Worm (Caenorhabditis elegans) whole organism, L2 larva: Measurements from ENCODE around the gene dcap-2.

ENCODE experiments used
- C34F6.9 ChIP-seq: fragments of 150-350 bp; optimal IDR thresholded peaks from 2 replicates; lab custom pipeline; 2014; ENCODE audit warnings: missing biosample characterization, missing genetic modification characterization
- F13H6.1 ChIP-seq: sonication (generic microtip); optimal IDR thresholded peaks from 2 replicates; lab custom pipeline; 2016; ENCODE audit warnings: missing genetic modification characterization, missing compliant biosample characterization
- R02D3.7 ChIP-seq: fragments of 150-350 bp; optimal IDR thresholded peaks from 2 replicates; lab custom pipeline; 2014; ENCODE audit warnings: missing biosample characterization, missing genetic modification characterization
- Y55F3AM.14 ChIP-seq: fragments of 200-800 bp; sonication (Bioruptor generic); optimal IDR thresholded peaks from 2 replicates; lab custom pipeline; 2018; ENCODE audit warnings: mild to moderate bottlenecking, missing genetic modification characterization, missing compliant biosample characterization
- ZK546.5 ChIP-seq: sonication (generic microtip); optimal IDR thresholded peaks from 2 replicates; lab custom pipeline; 2017; ENCODE audit warnings: missing biosample characterization, missing genetic modification characterization
- aly-2 ChIP-seq: fragments of 150-350 bp; optimal IDR thresholded peaks from 2 replicates; lab custom pipeline; 2014; ENCODE audit warnings: missing biosample characterization, missing genetic modification characterization
- ama-1 ChIP-seq: fragments of 150-350 bp; optimal IDR thresholded peaks from 2 replicates; lab custom pipeline; 2018; ENCODE audit warnings: inconsistent platforms
- ceh-16 ChIP-seq: fragments of 150-350 bp; optimal IDR thresholded peaks from 2 replicates; lab custom pipeline; 2014; ENCODE audit warnings: missing biosample characterization, missing genetic modification characterization
- crh-2 ChIP-seq: sonication (generic microtip); optimal IDR thresholded peaks from 2 replicates; lab custom pipeline; 2017; ENCODE audit warnings: missing biosample characterization, missing genetic modification characterization
- dmd-4 ChIP-seq: sonication (generic microtip); optimal IDR thresholded peaks from 2 replicates; lab custom pipeline; 2017; ENCODE audit warnings: missing biosample characterization, missing genetic modification characterization
- egl-27 ChIP-seq: sonication (generic microtip); optimal IDR thresholded peaks from 3 replicates; lab custom pipeline; 2017; ENCODE audit warnings: missing biosample characterization, missing genetic modification reagents, missing genetic modification characterization
- elt-1 ChIP-seq: fragments of 150-350 bp; optimal IDR thresholded peaks from 2 replicates; lab custom pipeline; 2014; ENCODE audit warnings: missing biosample characterization, missing genetic modification characterization
- elt-3 ChIP-seq: sonication (generic microtip); optimal IDR thresholded peaks from 2 replicates; lab custom pipeline; 2017; ENCODE audit warnings: missing biosample characterization, missing genetic modification characterization
- gmeb-1 ChIP-seq: fragments of 150-350 bp; optimal IDR thresholded peaks from 2 replicates; lab custom pipeline; 2014; ENCODE audit warnings: missing biosample characterization, missing genetic modification characterization
- lin-13 ChIP-seq: fragments of 150-350 bp; optimal IDR thresholded peaks from 2 replicates; lab custom pipeline; 2014; ENCODE audit warnings: missing biosample characterization, missing genetic modification reagents, missing genetic modification characterization
- lsy-2 ChIP-seq, 2 experiments: fragments of 150-350 bp in 1 of 2; sonication (generic microtip) in 1 of 2; optimal IDR thresholded peaks; 2 replicates each; lab custom pipeline; 2014 to 2017; ENCODE audit warnings: missing biosample characterization in 2 of 2, missing genetic modification characterization in 2 of 2
- mbf-1 ChIP-seq: sonication (generic microtip); optimal IDR thresholded peaks from 2 replicates; lab custom pipeline; 2017; ENCODE audit warnings: missing biosample characterization, missing genetic modification characterization
- nhr-10 ChIP-seq: sonication (generic microtip); optimal IDR thresholded peaks from 2 replicates; lab custom pipeline; 2017; ENCODE audit warnings: missing biosample characterization, missing genetic modification characterization
- nhr-11 ChIP-seq: fragments of 150-350 bp; optimal IDR thresholded peaks from 2 replicates; lab custom pipeline; 2014; ENCODE audit warnings: missing biosample characterization, missing genetic modification characterization
- nhr-129 ChIP-seq: fragments of 150-350 bp; optimal IDR thresholded peaks from 2 replicates; lab custom pipeline; 2014; ENCODE audit warnings: missing biosample characterization, missing genetic modification characterization
- nhr-23 ChIP-seq: fragments of 150-350 bp; optimal IDR thresholded peaks from 2 replicates; lab custom pipeline; 2014; ENCODE audit warnings: missing biosample characterization, missing genetic modification reagents, missing genetic modification characterization
- nhr-237 ChIP-seq: fragments of 150-350 bp; optimal IDR thresholded peaks from 2 replicates; lab custom pipeline; 2014; ENCODE audit warnings: missing biosample characterization, missing genetic modification characterization
- nhr-77 ChIP-seq: fragments of 150-350 bp; optimal IDR thresholded peaks from 2 replicates; lab custom pipeline; 2014; ENCODE audit warnings: missing biosample characterization, missing genetic modification characterization
- peb-1 ChIP-seq: fragments of 150-350 bp; optimal IDR thresholded peaks from 2 replicates; lab custom pipeline; 2014; ENCODE audit warnings: missing biosample characterization, missing genetic modification characterization
- sem-4 ChIP-seq: fragments of 150-350 bp; optimal IDR thresholded peaks from 2 replicates; lab custom pipeline; 2014; ENCODE audit warnings: missing biosample characterization, missing genetic modification reagents, missing genetic modification characterization
- skn-1 ChIP-seq: sonication (generic microtip); optimal IDR thresholded peaks from 2 replicates; lab custom pipeline; 2017; ENCODE audit warnings: missing biosample characterization, missing genetic modification characterization
- sma-3 ChIP-seq: sonication (generic microtip); optimal IDR thresholded peaks from 2 replicates; lab custom pipeline; 2016; ENCODE audit warnings: missing genetic modification reagents, missing genetic modification characterization, missing compliant biosample characterization
- sma-9 ChIP-seq, 2 experiments: fragments of 150-350 bp in 1 of 2; sonication (generic microtip) in 1 of 2; optimal IDR thresholded peaks; 2 replicates each; lab custom pipeline; 2014 to 2016; ENCODE audit warnings: missing genetic modification characterization in 2 of 2, mild to moderate bottlenecking in 1 of 2, missing biosample characterization in 1 of 2, missing compliant biosample characterization in 1 of 2, missing genetic modification reagents in 1 of 2, moderate library complexity in 1 of 2
- snpc-4 ChIP-seq: fragments of 150-350 bp; optimal IDR thresholded peaks from 2 replicates; lab custom pipeline; 2014; ENCODE audit warnings: missing biosample characterization, missing genetic modification characterization
- unc-39 ChIP-seq: fragments of 150-350 bp; optimal IDR thresholded peaks from 2 replicates; lab custom pipeline; 2014; ENCODE audit warnings: missing biosample characterization, missing genetic modification characterization
- unc-55 ChIP-seq: fragments of 150-350 bp; sonication (generic microtip); optimal IDR thresholded peaks from 3 replicates; lab custom pipeline; 2014; ENCODE audit warnings: missing biosample characterization, missing genetic modification reagents, missing genetic modification characterization
- zag-1 ChIP-seq: fragments of 150-350 bp; optimal IDR thresholded peaks from 2 replicates; lab custom pipeline; 2014; ENCODE audit warnings: missing biosample characterization, missing genetic modification characterization
- ztf-1 ChIP-seq: fragments of 200-800 bp; sonication (Bioruptor generic); conservative IDR thresholded peaks from 2 replicates; pipeline ENCODE4 v1.3.6; 2022; ENCODE audit warnings: missing genetic modification characterization, missing compliant biosample characterization
- ztf-11 ChIP-seq: sonication (generic microtip); optimal IDR thresholded peaks from 2 replicates; lab custom pipeline; 2017; ENCODE audit warnings: missing biosample characterization, missing genetic modification characterization
- ztf-4 ChIP-seq: fragments of 150-350 bp; optimal IDR thresholded peaks from 2 replicates; lab custom pipeline; 2014; ENCODE audit warnings: missing biosample characterization, missing genetic modification characterization

Gene dcap-2

ce11 chrIV:13521785-13522184, at the start of gene dcap-2:
dcap-2 (minus strand) TSS chrIV:13521870.
- TF ChIP-seq nhr-129 (tag; lab: Kevin White, UChicago) (peak; percentile 2), unc-55 (GFP tag; lab: Kevin White, UChicago) (peak; percentile 60), elt-3 (tag; lab: Kevin White, UChicago) (no peak), C34F6.9 (peak; percentile 57), Y55F3AM.14 (GFP tag; lab: Kevin White, UChicago) (no peak), lsy-2 (tag; optimal IDR thresholded peaks at IDR 0.05; lab: Kevin White, UChicago) (peak in 1 of 2 experiments; percentile 56), mbf-1 (no peak), crh-2 (peak; percentile 4)
- TF ChIP-seq, all 48 proteins: peak for 5

DNA sequence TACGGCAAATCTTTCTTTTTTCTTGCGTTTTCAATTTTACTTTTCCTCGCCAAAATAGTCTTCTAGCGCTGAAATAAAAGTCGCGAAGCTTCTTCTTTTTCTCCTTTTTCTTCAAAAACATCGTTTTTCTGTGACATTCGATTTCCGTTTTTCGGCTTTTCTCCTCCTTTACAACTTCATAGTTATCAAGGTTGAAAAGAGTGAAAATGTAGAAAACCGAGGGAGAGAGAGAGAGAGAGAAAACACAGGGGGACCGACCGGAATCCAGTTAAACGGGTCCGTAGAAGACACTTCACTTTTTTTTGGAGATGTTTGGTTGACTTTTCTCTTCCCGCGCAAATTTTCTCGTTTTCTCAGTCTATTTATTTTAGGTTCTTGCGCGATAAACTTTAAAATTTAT, 42.6 kb upstream of the dcap-2 start:
- TF ChIP-seq sma-3 (GFP tag; lab: Kevin White, UChicago) (no peak), nhr-77 (no peak), ama-1 (lab: Kevin White, UChicago) (no peak), dmd-4 (no peak), skn-1 (no peak), snpc-4 (no peak)

DNA sequence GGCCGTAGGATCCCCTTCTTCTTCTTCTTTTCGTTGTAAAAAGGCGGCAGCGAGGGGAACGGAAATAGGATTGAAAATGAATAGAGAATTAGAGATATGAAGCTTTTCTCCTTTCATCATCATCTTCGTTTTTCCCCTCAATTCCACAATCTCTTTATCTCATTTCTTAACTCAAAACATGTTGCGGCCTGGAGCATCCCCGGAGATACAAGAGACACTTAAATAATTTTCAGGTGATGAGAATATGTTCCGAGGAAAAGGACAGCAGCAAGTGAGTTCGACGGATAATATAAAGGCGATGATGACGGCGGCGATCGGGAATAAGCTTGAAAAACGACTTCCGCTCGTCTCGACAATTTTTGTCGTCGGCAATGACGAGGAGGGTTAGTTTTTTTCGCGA, 40.0 kb upstream of the dcap-2 start, which contains the start of the genes Y45F10B.13 and qui-1:
Gene Y45F10B.13 (minus strand): TSS at position 101 of the 400 bp plus-strand sequence.
Gene qui-1 (plus strand): TSS at position 233 of the 400 bp plus-strand sequence.
- no peak for TF ChIP-seq elt-1
- no peak for TF ChIP-seq F13H6.1 (tag; lab: Kevin White, UChicago)
- no peak for TF ChIP-seq zag-1 (tag; lab: Kevin White, UChicago)
- no peak for TF ChIP-seq nhr-10
- no peak for TF ChIP-seq peb-1
- TF ChIP-seq lin-13 (GFP tag; lab: Kevin White, UChicago), result no peak
- no peak for TF ChIP-seq ztf-4 (tag; lab: Kevin White, UChicago)
- TF ChIP-seq egl-27 (tag; lab: Kevin White, UChicago), result no peak
- TF ChIP-seq nhr-129 (tag; lab: Kevin White, UChicago), result peak; percentile 42

- TF ChIP-seq unc-39 (tag; lab: Kevin White, UChicago) (no peak), dmd-4 (no peak), nhr-11 (no peak), lin-13 (GFP tag; lab: Kevin White, UChicago) (no peak), ztf-11 (no peak)
These were observed 37.4 kb upstream of the dcap-2 start for ce11 chrIV:13559020-13559419.

ce11 chrIV:13557393-13557792, 35.7 kb upstream of the dcap-2 start:
- TF ChIP-seq ztf-1 (GFP tag; lab: Robert Waterston, UW), result no peak
- TF ChIP-seq nhr-129 (tag; lab: Kevin White, UChicago), result peak; percentile 58

- no peak for TF ChIP-seq nhr-23 (tag; lab: Kevin White, UChicago)
- TF ChIP-seq C34F6.9, result no peak
- no peak for TF ChIP-seq nhr-10
- TF ChIP-seq, all 48 proteins: peak for 0
These were observed 33.8 kb upstream of the dcap-2 start for ce11 chrIV:13555508-13555907.

DNA sequence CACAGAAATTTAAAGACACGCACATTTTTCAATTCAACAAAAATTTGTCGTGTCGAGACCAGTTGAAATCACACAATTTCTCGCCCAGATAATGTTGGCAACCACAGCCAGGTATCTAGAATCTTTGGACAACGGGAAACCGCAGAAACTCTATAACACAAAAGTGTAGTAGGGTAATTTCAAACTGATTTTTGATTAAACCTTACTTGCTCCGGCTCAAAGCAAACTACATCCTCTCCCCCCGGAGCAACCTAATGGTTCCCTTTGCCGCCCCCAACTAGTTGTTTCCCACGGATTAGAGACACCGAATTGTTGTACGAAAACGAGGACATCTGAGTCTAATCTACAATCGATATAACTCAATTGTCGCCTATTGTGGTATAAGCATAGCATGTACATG, 32.7 kb upstream of the dcap-2 start:
- TF ChIP-seq ztf-1 (GFP tag; lab: Robert Waterston, UW) (0 out of 2 replicates have a peak, but pooled peaks have one; percentile 59), nhr-129 (tag; lab: Kevin White, UChicago) (no peak)

- TF ChIP-seq peb-1 (no peak), R02D3.7 (tag; lab: Kevin White, UChicago) (no peak), elt-1 (no peak), aly-2 (no peak), zag-1 (tag; lab: Kevin White, UChicago) (no peak), gmeb-1 (no peak), nhr-237 (tag; lab: Kevin White, UChicago) (no peak), snpc-4 (no peak), skn-1 (no peak), lsy-2 (tag; optimal IDR thresholded peaks at IDR 0.05; lab: Kevin White, UChicago) (no peak), ceh-16 (no peak), ZK546.5 (tag; lab: Kevin White, UChicago) (no peak), sma-9 (GFP tag; optimal IDR thresholded peaks at IDR 0.05; lab: Kevin White, UChicago) (no peak), sma-9 (tag; optimal IDR thresholded peaks at IDR 0.05; lab: Kevin White, UChicago) (no peak), ztf-1 (GFP tag; lab: Robert Waterston, UW) (no peak), nhr-23 (tag; lab: Kevin White, UChicago) (no peak), nhr-10 (no peak), sem-4 (tag; lab: Kevin White, UChicago) (no peak), unc-39 (tag; lab: Kevin White, UChicago) (no peak)
- TF ChIP-seq, all 48 proteins: peak for 0
These were observed 27.7 kb upstream of the dcap-2 start for ce11 chrIV:13549350-13549749.
